Worm (Caenorhabditis elegans) whole organism, mixed stage, embryonic: ENCODE data around the gene C34B4.4.

Experiments
- M03D4.4 ChIP-seq: sonication (generic microtip); optimal IDR thresholded peaks from 2 replicates; lab custom pipeline; 2017; ENCODE audit warnings: mild to moderate bottlenecking, missing genetic modification characterization, missing compliant biosample characterization
- blmp-1 ChIP-seq: fragments of 150-350 bp; optimal IDR thresholded peaks from 2 replicates; lab custom pipeline; 2014; ENCODE audit warnings: missing biosample characterization, missing genetic modification characterization
- cnd-1 ChIP-seq: fragments of 200-800 bp; sonication (Bioruptor generic); optimal IDR thresholded peaks from 2 replicates; lab custom pipeline; 2018; ENCODE audit warnings: mild to moderate bottlenecking, missing genetic modification characterization, missing compliant biosample characterization
- elt-3 ChIP-seq: fragments of 150-350 bp; optimal IDR thresholded peaks from 2 replicates; lab custom pipeline; 2014; ENCODE audit warnings: missing biosample characterization, missing genetic modification characterization
- lin-13 ChIP-seq: fragments of 150-350 bp; optimal IDR thresholded peaks from 2 replicates; lab custom pipeline; 2014; ENCODE audit warnings: missing biosample characterization, missing genetic modification characterization
- lsy-2 ChIP-seq: fragments of 150-350 bp; optimal IDR thresholded peaks from 2 replicates; lab custom pipeline; 2014; ENCODE audit warnings: missing biosample characterization, missing genetic modification characterization
- mep-1 ChIP-seq: fragments of 150-350 bp; optimal IDR thresholded peaks from 2 replicates; lab custom pipeline; 2017; ENCODE audit warnings: missing biosample characterization, missing genetic modification reagents, missing genetic modification characterization, inconsistent platforms
- mls-2 ChIP-seq: sonication (generic microtip); optimal IDR thresholded peaks from 2 replicates; lab custom pipeline; 2016; ENCODE audit warnings: mild to moderate bottlenecking, missing genetic modification characterization, moderate library complexity, missing compliant biosample characterization
- nhr-76 ChIP-seq: sonication (generic microtip); optimal IDR thresholded peaks from 2 replicates; lab custom pipeline; 2017; ENCODE audit warnings: missing biosample characterization, missing genetic modification characterization
- snpc-4 ChIP-seq: fragments of 150-350 bp; optimal IDR thresholded peaks from 2 replicates; lab custom pipeline; 2014; ENCODE audit warnings: missing biosample characterization, missing genetic modification characterization
- unc-39 ChIP-seq: fragments of 150-350 bp; optimal IDR thresholded peaks from 2 replicates; lab custom pipeline; 2014; ENCODE audit warnings: missing biosample characterization, missing genetic modification characterization
- zip-8 ChIP-seq: fragments of 150-350 bp; optimal IDR thresholded peaks from 2 replicates; lab custom pipeline; 2014; ENCODE audit warnings: missing biosample characterization, missing genetic modification characterization
- ztf-11 ChIP-seq: fragments of 150-350 bp; optimal IDR thresholded peaks from 2 replicates; lab custom pipeline; 2014; ENCODE audit warnings: missing biosample characterization, missing genetic modification characterization

- no peak for TF ChIP-seq cnd-1
- no peak for TF ChIP-seq elt-3 (tag; lab: Kevin White, UChicago)
- no peak for TF ChIP-seq M03D4.4
- no peak for TF ChIP-seq ztf-11 (tag; lab: Kevin White, UChicago)
- no peak for TF ChIP-seq unc-39 (tag; lab: Kevin White, UChicago)
- no peak for TF ChIP-seq blmp-1 (tag; lab: Kevin White, UChicago)
- no peak for TF ChIP-seq lin-13 (tag; lab: Kevin White, UChicago)
- TF ChIP-seq lsy-2 (tag; lab: Kevin White, UChicago): no peak
- TF ChIP-seq nhr-76 (tag; lab: Kevin White, UChicago): no peak
- TF ChIP-seq snpc-4 (tag; lab: Kevin White, UChicago): no peak
- TF ChIP-seq zip-8 (tag; lab: Kevin White, UChicago): no peak
- TF ChIP-seq mep-1 (tag; lab: Kevin White, UChicago): no peak
- TF ChIP-seq mls-2 (tag; lab: Kevin White, UChicago): no peak
These were observed 2.1 kb downstream of the C34B4.4 start, which contains the start of gene lurp-4 for ce11 chrV:13092349-13092748.
